Fruit fly (Drosophila melanogaster) S2 (cell line): ENCODE measurements around the gene CG10208.

Experiments
- CG8478 ChIP-seq: fragments of >200 bp; optimal IDR thresholded peaks from 2 replicates; lab custom pipeline; 2018
- CTCF ChIP-seq, 2 experiments: fragments of >200 bp; optimal IDR thresholded peaks; 2 replicates each; lab custom pipeline; 2018

The CG10208 gene

DNA sequence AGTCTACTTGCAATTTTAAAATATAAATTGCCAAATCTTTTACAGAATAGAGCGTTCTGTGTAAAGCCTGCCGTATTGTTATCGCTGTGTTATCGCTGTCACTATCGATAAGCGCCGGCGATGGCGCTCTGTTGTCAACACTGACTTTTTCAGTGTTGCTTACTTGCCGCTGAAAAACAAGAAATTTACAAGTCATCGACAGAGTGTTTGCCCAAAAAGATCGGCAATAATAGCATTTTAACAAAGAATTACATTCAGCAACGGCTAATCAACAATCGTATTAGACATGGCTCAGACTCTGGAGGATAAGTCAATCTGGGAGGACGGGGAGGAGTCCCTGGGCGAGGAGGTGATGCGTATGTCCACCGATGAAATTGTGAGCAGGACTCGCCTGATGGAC, 21.2 kb downstream of the CG10208 start, which contains the start of the genes RanBP3 and Rpt5:
Gene RanBP3, minus strand, starts transcription at position 107 of the 400 bp plus-strand sequence.
Gene Rpt5, plus strand, starts transcription at position 149 of the 400 bp plus-strand sequence.
- TF ChIP-seq CG8478 (lab: Kevin White, UChicago) (no peak), CTCF (optimal IDR thresholded peaks at IDR 0.05; lab: Kevin White, UChicago) (peak in 1 of 2 experiments; percentile 4)

DNA sequence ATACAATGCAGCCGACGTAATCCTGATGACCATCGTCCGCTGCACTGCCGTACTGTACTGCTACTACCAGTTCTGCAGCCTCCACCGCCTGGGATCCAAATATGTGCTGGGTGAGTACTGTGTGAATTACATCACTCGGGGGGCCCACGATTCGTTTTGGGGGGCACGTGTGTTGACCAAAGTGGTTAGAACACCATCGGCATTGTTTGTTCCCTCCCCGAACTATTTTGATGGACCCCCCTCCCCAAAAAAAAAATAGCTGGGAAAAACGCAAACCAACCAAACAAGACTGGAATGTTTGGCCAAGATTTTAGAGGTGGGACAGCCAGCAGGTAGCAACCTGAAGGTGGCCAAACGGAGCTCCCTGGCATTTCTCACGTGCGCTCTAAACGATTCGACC, 26.5 kb downstream of the CG10208 start:
- TF ChIP-seq CG8478 (lab: Kevin White, UChicago) (no peak), CTCF (optimal IDR thresholded peaks at IDR 0.05; lab: Kevin White, UChicago) (no peak)

dm6 chr3R:23740968-23741367, 33.0 kb downstream of the CG10208 start:
- no peak for TF ChIP-seq CG8478 (lab: Kevin White, UChicago)
- no peak for TF ChIP-seq CTCF (optimal IDR thresholded peaks at IDR 0.05; lab: Kevin White, UChicago)

- no peak for TF ChIP-seq CTCF (optimal IDR thresholded peaks at IDR 0.05; lab: Kevin White, UChicago)
- no peak for TF ChIP-seq CG8478 (lab: Kevin White, UChicago)
Measured at dm6 chr3R:23737676-23738574, 36.0 kb downstream of the CG10208 start.

DNA sequence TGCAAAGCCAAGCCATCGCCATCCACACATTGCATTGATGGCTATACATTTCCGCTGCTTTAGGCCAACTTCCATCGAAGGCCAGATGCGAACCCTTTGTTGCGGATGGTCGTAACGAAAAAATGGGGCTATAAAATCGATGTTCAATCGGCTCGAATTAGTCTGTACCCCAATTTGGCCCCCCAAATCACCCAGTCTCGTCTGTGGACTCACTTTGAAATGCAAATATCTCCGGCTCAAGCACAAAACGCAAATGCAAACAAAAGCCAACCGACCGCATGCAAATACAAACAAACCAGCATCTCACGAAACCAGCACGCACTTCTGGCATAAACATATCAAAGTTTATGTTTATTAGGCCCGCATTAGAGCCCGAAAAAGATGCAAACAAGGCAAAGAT, 37.6 kb downstream of the CG10208 start:
- TF ChIP-seq CTCF (optimal IDR thresholded peaks at IDR 0.05; lab: Kevin White, UChicago) (no peak), CG8478 (lab: Kevin White, UChicago) (no peak)

dm6 chr3R:23735648-23736047, 38.3 kb downstream of the CG10208 start:
- TF ChIP-seq CTCF (optimal IDR thresholded peaks at IDR 0.05; lab: Kevin White, UChicago) (no peak), CG8478 (lab: Kevin White, UChicago) (no peak)

DNA sequence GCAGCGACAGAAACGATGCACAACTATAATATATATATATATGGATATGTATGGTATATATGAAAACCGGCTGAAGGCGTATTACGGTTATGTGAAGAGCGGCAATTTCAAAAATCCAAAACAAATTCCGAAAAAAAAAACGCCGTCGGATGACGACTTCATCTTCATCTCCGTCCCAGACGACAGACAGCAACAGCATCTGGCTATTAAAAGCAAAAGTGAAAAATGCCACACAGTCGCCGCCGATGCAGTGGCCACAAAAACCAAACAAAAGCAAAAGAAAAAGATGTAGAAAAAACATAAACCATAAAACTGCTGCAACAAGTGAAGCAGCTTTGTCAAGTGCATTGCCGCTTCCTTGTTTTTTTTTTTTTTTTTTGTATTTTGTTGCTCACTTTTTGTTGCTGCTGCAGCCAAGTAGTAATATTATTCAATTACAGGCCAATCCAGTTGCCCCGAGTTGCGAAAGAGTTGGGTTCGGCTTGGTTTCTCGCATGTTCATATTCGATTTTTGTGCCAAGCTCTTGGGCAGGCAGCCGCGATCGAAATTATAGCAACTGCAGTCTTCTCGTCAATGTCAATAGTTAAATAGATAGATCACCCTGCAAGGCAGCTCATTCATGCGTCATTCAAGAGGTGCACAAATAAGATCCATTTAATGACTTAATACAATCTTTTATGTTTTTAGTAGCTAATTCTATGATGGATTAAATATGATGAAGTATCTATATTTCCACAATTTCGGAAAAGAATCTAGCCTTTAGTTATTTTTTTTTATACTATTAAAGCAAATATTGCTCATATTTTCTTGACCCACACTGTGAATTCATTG, 39.1 kb downstream of the CG10208 start:
- TF ChIP-seq CG8478 (lab: Kevin White, UChicago) (no peak), CTCF (optimal IDR thresholded peaks at IDR 0.05; lab: Kevin White, UChicago) (no peak)

DNA sequence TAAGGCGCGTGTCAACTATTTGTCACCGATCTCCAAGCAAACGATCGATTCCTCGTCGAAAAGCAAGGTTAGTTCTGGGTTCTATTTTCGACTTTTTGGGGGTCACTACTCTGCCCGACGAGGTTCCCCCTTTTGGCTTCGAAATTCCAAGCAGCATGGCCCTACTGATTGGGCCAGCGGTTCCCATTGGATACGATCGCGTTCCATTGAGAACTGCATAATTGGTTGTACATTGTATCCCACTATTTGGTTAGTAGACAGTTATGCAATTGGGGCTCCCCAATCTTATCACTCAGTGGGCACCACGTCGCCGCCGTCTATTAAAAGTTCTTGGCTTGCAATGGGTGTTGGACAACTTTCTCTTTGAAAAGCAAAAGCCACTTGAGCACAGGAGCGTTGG, 40.2 kb downstream of the CG10208 start:
- TF ChIP-seq CG8478 (lab: Kevin White, UChicago) (no peak), CTCF (optimal IDR thresholded peaks at IDR 0.05; lab: Kevin White, UChicago) (no peak)

DNA sequence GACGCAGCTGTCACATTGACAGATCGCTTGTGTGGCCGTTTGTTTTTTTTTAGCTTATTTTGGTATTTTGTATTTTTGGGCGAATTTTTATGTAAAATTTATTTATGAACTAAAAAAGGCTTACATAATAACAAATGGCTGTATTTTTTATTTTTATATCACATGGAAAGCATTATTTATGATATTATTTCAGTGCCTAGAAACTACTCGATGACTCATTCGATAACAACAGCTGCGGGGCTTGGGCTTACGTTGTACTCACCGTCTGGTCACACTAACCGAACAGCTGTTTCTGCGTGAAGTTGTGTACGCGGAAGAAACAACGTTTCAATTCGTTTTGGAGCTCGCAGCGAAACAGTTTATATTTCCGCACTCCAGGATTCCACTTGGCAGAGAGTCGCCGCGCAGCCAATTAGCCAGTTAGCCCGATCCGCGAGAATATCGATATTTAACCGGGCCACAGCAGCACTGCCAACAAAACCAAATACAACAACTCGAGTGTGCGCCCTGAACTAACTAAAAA, 40.9 kb downstream of the CG10208 start, which contains the start of the genes Hmgcr and Rpn9:
Gene Hmgcr, plus strand, starts transcription at position 335 of the 523 bp plus-strand sequence.
Gene Rpn9, minus strand, starts transcription at position 473 of the 523 bp plus-strand sequence.
- no peak for TF ChIP-seq CTCF (optimal IDR thresholded peaks at IDR 0.05; lab: Kevin White, UChicago)
- TF ChIP-seq CG8478 (lab: Kevin White, UChicago) = no peak

dm6 chr3R:23732533-23732932, 41.4 kb downstream of the CG10208 start:
- TF ChIP-seq CTCF (optimal IDR thresholded peaks at IDR 0.05; lab: Kevin White, UChicago) = no peak
- no peak for TF ChIP-seq CG8478 (lab: Kevin White, UChicago)

dm6 chr3R:23730472-23730801, 43.5 kb downstream of the CG10208 start:
- TF ChIP-seq CTCF (optimal IDR thresholded peaks at IDR 0.05; lab: Kevin White, UChicago) (no peak), CG8478 (lab: Kevin White, UChicago) (no peak)

DNA sequence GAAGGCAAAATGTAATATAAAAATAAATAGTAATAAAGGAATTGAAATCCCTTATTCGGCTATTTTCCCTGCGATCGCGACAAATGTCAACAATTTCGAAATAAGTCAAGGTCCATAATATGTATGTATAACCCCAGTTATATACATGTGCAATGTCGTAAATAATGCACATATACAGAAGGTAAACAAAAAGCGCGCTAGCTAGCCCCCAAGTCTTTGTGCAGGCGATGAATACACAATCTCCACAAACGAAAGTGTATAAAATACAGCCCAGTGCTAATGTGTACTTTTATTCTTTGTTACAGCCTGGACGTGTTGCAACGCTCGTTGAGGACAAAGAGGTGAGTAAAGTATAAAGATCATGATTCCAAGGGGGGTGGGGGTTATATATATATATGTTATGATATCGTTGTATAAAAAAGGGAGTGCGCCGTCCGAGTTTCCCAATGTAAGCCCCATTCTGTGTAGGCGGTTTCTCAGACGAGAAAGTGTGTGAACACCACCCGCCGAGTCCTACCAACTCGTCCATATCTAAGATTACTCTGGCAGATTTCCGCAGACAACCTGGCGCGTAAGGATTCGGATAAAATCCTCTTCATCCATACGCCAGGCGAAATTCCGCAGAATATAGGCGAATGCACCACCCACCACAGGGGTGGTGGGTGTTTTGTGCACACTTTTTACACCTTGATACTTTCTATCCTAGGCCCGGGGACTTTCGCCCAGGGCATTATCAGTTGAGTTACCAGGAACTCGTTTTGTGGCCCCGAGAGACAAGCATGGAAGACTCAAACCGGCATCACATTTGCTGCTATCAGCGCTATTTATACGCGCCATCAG, 44.1 kb downstream of the CG10208 start:
- TF ChIP-seq CTCF (optimal IDR thresholded peaks at IDR 0.05; lab: Kevin White, UChicago) (no peak), CG8478 (lab: Kevin White, UChicago) (no peak)

- TF ChIP-seq CG8478 (lab: Kevin White, UChicago) (no peak), CTCF (optimal IDR thresholded peaks at IDR 0.05; lab: Kevin White, UChicago) (no peak)
Measured at dm6 chr3R:23729066-23729465, 44.9 kb downstream of the CG10208 start.

dm6 chr3R:23728086-23728485, 45.8 kb downstream of the CG10208 start:
- TF ChIP-seq CG8478 (lab: Kevin White, UChicago) (no peak), CTCF (optimal IDR thresholded peaks at IDR 0.05; lab: Kevin White, UChicago) (no peak)
